Fruit fly (Drosophila melanogaster): ENCODE data around the gene Naa60.

Naa60 gene

DNA sequence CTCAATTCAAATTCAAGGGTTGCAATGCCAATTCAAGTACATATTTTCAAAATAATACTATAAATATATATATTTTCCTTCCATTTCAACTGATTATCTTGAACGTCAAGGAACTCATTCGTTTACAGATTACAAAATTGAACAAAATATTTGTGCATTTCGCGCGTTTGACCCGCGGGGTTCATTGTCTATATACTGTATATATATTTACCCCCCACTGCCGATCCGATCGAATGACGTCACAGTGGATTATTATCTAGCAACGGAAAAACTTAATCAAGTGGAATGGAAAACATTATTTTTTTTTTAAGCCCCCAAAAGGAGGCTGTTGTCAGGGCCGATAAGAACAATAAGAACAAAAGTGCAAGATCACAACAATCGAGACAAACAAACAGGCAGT is 39.2 kb upstream of the Naa60 start:
- TF ChIP-seq CG32121 (GFP tag; IDR thresholded peaks at IDR 0.05): no peak
- TF ChIP-seq gl (tag; optimal IDR thresholded peaks at IDR 0.05): no peak
- TF ChIP-seq CG9948 (tag; optimal IDR thresholded peaks at IDR 0.05): no peak
- no peak for TF ChIP-seq Pif1B (GFP tag; optimal IDR thresholded peaks at IDR 0.05)
- no peak for TF ChIP-seq CG13204 (GFP tag; optimal IDR thresholded peaks at IDR 0.05)
- TF ChIP-seq CG14655 (GFP tag; optimal IDR thresholded peaks at IDR 0.05): no peak
- TF ChIP-seq CG8301 (tag; optimal IDR thresholded peaks at IDR 0.05): no peak
- no peak for TF ChIP-seq Snoo (tag; optimal IDR thresholded peaks at IDR 0.05)
- TF ChIP-seq CG34367 (tag; optimal IDR thresholded peaks at IDR 0.05): no peak
- TF ChIP-seq CG17806 (tag; optimal IDR thresholded peaks at IDR 0.05): no peak
- TF ChIP-seq CG8159 (tag; optimal IDR thresholded peaks at IDR 0.05): no peak
- no peak for TF ChIP-seq CG10348 (GFP tag; IDR thresholded peaks at IDR 0.05)

DNA sequence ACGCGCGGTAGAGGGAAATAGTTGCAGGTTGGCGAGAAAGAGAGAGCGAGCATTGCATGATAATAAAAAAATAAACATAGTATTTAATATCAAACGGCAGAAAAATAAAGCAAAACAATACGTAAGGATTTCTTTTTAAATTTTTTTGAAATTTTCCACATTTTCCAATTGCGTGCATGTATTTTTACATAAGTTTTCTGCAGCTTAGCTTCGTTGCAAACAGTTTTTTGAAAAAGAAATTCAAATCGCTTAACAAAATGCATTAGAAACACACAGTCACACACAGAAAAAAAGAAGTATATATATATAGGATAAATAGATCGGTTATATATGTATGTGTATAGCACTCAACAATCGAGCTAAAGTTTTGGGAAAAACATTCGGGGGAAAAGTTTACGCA is 38.0 kb upstream of the Naa60 start:
- TF ChIP-seq Snoo (tag; optimal IDR thresholded peaks at IDR 0.05) (no peak), Pif1A (GFP tag; optimal IDR thresholded peaks at IDR 0.05) (no peak), Pif1B (GFP tag; optimal IDR thresholded peaks at IDR 0.05) (no peak), CG34367 (tag; optimal IDR thresholded peaks at IDR 0.05) (no peak)

DNA sequence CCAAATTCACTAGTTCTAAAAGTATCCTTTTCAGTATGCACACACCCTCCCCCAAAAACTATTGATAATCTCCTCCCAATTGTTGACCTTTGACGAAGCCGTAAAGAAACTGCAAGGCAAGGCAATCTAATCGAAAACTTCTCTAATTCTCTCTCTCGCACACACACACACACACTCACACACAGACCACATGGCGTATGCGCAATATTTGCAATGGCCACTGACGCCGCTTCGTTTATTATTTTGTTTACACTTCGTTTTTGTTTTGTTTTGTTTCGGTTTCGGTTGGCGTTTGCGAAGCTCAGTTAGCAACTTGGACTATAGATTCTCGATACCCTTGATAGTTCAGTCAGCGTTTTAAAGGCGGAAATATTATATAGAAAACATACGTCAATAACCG is 36.9 kb upstream of the Naa60 start:
- TF ChIP-seq CG4496 (GFP tag; IDR thresholded peaks at IDR 0.05) (no peak), Pif1A (GFP tag; optimal IDR thresholded peaks at IDR 0.05) (no peak), CG8301 (tag; optimal IDR thresholded peaks at IDR 0.05) (no peak), D1 (tag; optimal IDR thresholded peaks at IDR 0.05) (no peak), Ets98B (GFP tag; IDR thresholded peaks at IDR 0.05) (no peak), gl (tag; optimal IDR thresholded peaks at IDR 0.05) (no peak), rn (GFP tag; IDR thresholded peaks at IDR 0.05) (no peak), CG9948 (tag; optimal IDR thresholded peaks at IDR 0.05) (no peak), CG34367 (tag; optimal IDR thresholded peaks at IDR 0.05) (no peak), CG32121 (GFP tag; IDR thresholded peaks at IDR 0.05) (no peak), CG10348 (GFP tag; IDR thresholded peaks at IDR 0.05) (no peak), CG12605 (GFP tag; IDR thresholded peaks at IDR 0.05) (no peak), Snoo (tag; optimal IDR thresholded peaks at IDR 0.05) (no peak), CG15710 (tag; optimal IDR thresholded peaks at IDR 0.05) (no peak)

DNA sequence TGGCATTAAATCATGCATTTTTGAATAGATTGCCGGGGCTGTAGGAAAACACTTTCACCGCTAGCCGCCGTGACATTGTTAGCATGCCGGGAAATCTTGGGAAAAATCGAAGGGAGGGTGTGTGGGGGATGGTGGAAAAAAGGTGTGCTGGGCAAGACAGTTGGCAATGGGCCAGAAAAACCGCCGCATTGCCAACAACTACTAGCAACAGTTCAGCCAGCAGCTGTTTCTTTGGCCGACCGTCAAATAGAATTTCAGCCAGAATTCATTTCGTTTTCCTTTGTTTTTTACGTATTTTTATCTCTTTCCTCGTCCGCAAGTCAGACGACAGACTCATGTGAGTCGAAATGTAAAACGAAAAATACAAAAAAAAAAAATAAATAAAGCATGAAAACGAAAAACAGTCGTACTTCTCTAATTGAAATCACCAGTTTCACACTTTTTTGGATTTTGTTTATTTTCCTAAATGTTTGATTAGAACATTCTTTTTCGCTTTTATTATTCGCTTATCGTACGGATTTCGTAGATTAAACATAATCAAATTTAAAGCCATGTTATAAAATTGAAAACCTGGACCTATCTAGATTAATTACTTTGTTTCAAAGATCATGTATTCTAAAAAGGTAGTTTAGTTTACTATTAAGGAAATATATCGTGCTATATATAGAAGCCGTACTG is 35.8 kb upstream of the Naa60 start:
- peak; percentile 9 for TF ChIP-seq Snoo (tag; optimal IDR thresholded peaks at IDR 0.05)
- TF ChIP-seq CG12605 (GFP tag; IDR thresholded peaks at IDR 0.05): 0 out of 2 replicates have a peak, but pooled peaks have one; percentile 22
- TF ChIP-seq CG13204 (GFP tag; optimal IDR thresholded peaks at IDR 0.05): no peak
- TF ChIP-seq CG32121 (GFP tag; IDR thresholded peaks at IDR 0.05): peak; percentile 91
- TF ChIP-seq CG8301 (tag; optimal IDR thresholded peaks at IDR 0.05): peak; percentile 19
- TF ChIP-seq CG4496 (GFP tag; IDR thresholded peaks at IDR 0.05): peak; percentile 37; the same call in 1 of the 3 replicates
- TF ChIP-seq CG14655 (GFP tag; optimal IDR thresholded peaks at IDR 0.05): peak; percentile 26
- no peak for TF ChIP-seq Pif1B (GFP tag; optimal IDR thresholded peaks at IDR 0.05)

DNA sequence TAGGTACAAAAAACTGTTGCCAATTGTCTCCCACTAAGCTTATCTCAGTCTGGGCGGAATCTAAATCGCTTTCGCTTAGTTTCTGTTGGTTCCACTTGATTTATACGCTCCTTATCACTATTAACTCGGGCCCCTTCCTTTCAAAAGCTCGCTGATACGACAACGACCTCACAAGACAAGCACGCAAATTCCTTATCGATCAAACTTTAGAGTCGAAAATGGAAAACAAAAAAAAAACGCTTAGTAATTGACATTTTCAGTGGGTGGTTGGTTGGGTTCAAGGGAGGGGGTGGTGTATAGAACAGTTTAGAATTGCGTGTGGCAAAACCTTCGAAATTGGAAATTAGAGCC is 35.2 kb upstream of the Naa60 start:
- TF ChIP-seq CG15710 (tag; optimal IDR thresholded peaks at IDR 0.05): no peak
- no peak for TF ChIP-seq CG34367 (tag; optimal IDR thresholded peaks at IDR 0.05)
- TF ChIP-seq rn (GFP tag; IDR thresholded peaks at IDR 0.05): no peak
- TF ChIP-seq CG13204 (GFP tag; optimal IDR thresholded peaks at IDR 0.05): no peak
- TF ChIP-seq Snoo (tag; optimal IDR thresholded peaks at IDR 0.05): no peak
- TF ChIP-seq CG8159 (tag; optimal IDR thresholded peaks at IDR 0.05): no peak
- TF ChIP-seq Pif1B (GFP tag; optimal IDR thresholded peaks at IDR 0.05): no peak
- no peak for TF ChIP-seq CG12605 (GFP tag; IDR thresholded peaks at IDR 0.05)
- TF ChIP-seq gl (tag; optimal IDR thresholded peaks at IDR 0.05): no peak
- no peak for TF ChIP-seq CG9948 (tag; optimal IDR thresholded peaks at IDR 0.05)
- TF ChIP-seq CG8301 (tag; optimal IDR thresholded peaks at IDR 0.05): no peak
- no peak for TF ChIP-seq CG4496 (GFP tag; IDR thresholded peaks at IDR 0.05)
- no peak for TF ChIP-seq CG10348 (GFP tag; IDR thresholded peaks at IDR 0.05)
- no peak for TF ChIP-seq CG14655 (GFP tag; optimal IDR thresholded peaks at IDR 0.05)
- no peak for TF ChIP-seq EcR (GFP tag; optimal IDR thresholded peaks at IDR 0.05)

DNA sequence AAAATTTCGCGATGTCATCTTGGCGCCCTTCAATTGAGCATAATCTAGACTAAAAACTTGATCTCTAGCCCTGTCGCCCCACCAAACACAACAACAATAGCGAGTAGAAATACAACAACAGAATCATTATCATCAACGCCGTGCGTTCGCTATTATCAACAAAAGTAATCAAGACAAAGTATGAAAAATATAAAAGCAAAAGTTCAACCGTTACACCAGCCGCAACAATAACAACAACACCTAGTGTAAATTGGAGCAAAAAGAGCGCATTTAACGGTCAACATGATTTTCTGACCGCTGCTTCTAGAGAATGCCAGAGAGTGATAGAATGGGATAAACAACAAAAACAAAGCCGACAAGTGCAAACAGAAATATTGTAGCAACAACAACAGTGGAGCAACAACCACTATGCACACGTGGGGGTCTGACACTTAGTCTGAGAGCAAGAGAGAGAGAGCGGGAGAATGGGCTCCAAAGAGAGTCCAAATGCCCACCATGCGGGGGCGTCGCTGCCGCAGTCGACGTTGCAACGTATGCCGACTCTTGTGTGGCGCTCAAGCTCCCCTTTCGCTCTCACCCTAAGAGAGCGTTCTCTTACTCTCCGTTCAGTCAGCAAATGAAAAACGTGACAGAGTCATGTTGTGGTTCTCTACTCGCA is 34.3 kb upstream of the Naa60 start:
- TF ChIP-seq Ets98B (GFP tag; IDR thresholded peaks at IDR 0.05) (peak; percentile 54; the same call in 1 of the 2 replicates), CG17806 (tag; optimal IDR thresholded peaks at IDR 0.05) (no peak), fd96Ca (GFP tag; IDR thresholded peaks at IDR 0.05) (no peak), CG10348 (GFP tag; IDR thresholded peaks at IDR 0.05) (no peak), Snoo (tag; optimal IDR thresholded peaks at IDR 0.05) (no peak), CG12605 (GFP tag; IDR thresholded peaks at IDR 0.05) (peak; percentile 32; the same call in 1 of the 2 replicates), EcR (GFP tag; optimal IDR thresholded peaks at IDR 0.05) (peak; percentile 80), CG13204 (GFP tag; optimal IDR thresholded peaks at IDR 0.05) (no peak), CG32121 (GFP tag; IDR thresholded peaks at IDR 0.05) (no peak; the same call in 1 of the 2 replicates)
